Fruit fly (Drosophila melanogaster): Measurements from ENCODE around the gene Nfs1.

Gene Nfs1

DNA sequence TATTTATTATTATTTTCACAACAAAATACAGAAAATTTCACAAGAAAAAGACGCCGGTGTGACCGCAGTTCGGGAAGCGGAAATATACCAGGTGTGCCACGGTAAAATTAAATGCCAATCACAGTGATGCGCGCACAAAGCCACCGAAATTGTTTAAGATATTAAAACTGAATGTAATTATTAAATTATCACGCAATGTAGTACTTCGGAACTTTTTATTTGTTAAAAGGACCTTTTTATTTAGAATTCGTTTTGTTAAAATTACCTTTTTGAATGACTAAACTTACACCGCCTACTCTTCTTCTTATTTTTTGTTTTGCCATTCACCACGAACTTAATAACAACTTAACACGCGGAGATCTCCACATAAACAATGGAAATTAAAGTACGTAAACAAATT, 11.5 kb upstream of the Nfs1 start, which contains the start of the genes CG6686 and CG34163 (continued):
- TF ChIP-seq insv (GFP tag; optimal IDR thresholded peaks at IDR 0.05) (peak in 1 of 2 experiments; percentile 3), CG11723 (GFP tag; optimal IDR thresholded peaks at IDR 0.05) (no peak), so (GFP tag; IDR thresholded peaks at IDR 0.05) (no peak), CG2712 (tag; optimal IDR thresholded peaks at IDR 0.05) (peak; percentile 65), abd-A (tag; optimal IDR thresholded peaks at IDR 0.05) (no peak), CG13775 (GFP tag; optimal IDR thresholded peaks at IDR 0.05) (peak; percentile 42), trem (tag; optimal IDR thresholded peaks at IDR 0.05) (peak; percentile 70), Hmr (GFP tag; optimal IDR thresholded peaks at IDR 0.05) (peak; percentile 61), mirr (GFP tag; optimal IDR thresholded peaks at IDR 0.05) (no peak), CG1602 (GFP tag; optimal IDR thresholded peaks at IDR 0.05) (no peak), CG17385 (GFP tag; optimal IDR thresholded peaks at IDR 0.05) (peak; percentile 99), h (optimal IDR thresholded peaks at IDR 0.05) (no peak), CG1233 (GFP tag; optimal IDR thresholded peaks at IDR 0.05) (no peak), CG8281 (tag; optimal IDR thresholded peaks at IDR 0.05) (no peak), crol (GFP tag; IDR thresholded peaks at IDR 0.05) (no peak), MBD-R2 (GFP tag; IDR thresholded peaks at IDR 0.05) (peak; percentile 89), seq (GFP tag; IDR thresholded peaks at IDR 0.05) (no peak), gfzf (GFP tag; optimal IDR thresholded peaks at IDR 0.05) (peak; percentile 83), scrt (GFP tag; optimal IDR thresholded peaks at IDR 0.05) (no peak), CG6654 (GFP tag; optimal IDR thresholded peaks at IDR 0.05) (no peak), CG12236 (GFP tag; optimal IDR thresholded peaks at IDR 0.05) (no peak), salm (tag; optimal IDR thresholded peaks at IDR 0.05) (no peak), wor (GFP tag; IDR thresholded peaks at IDR 0.05) (no peak), Bdp1 (GFP tag; optimal IDR thresholded peaks at IDR 0.05) (no peak), mam (GFP tag; optimal IDR thresholded peaks at IDR 0.05) (peak; percentile 44), Ravus (GFP tag; IDR thresholded peaks at IDR 0.05) (no peak), pnt (GFP tag; optimal IDR thresholded peaks at IDR 0.05) (peak; percentile 11), CG8359 (GFP tag; optimal IDR thresholded peaks at IDR 0.05; ENCODE audit: borderline replicate concordance) (no peak), hbn (GFP tag; IDR thresholded peaks at IDR 0.05; ENCODE audit: partially characterized antibody) (peak; percentile 27; the same call in 1 of the 2 replicates), vvl (GFP tag; IDR thresholded peaks at IDR 0.05) (peak; percentile 40; the same call in 1 of the 2 replicates), Hmx (GFP tag; optimal IDR thresholded peaks at IDR 0.05) (peak; percentile 29), Xbp1 (GFP tag; optimal IDR thresholded peaks at IDR 0.05) (peak; percentile 61), CG6254 (GFP tag; optimal IDR thresholded peaks at IDR 0.05) (peak; percentile 19), CG11093 (GFP tag; IDR thresholded peaks at IDR 0.05) (no peak), CG6689 (GFP tag; IDR thresholded peaks at IDR 0.05) (0 out of 2 replicates have a peak, but pooled peaks have one; percentile 27), CG15601 (tag; optimal IDR thresholded peaks at IDR 0.05) (peak; percentile 27), chif (GFP tag; optimal IDR thresholded peaks at IDR 0.05) (peak; percentile 31 to 37), CG17186 (GFP tag; optimal IDR thresholded peaks at IDR 0.05) (peak; percentile 88), CG9797 (GFP tag; optimal IDR thresholded peaks at IDR 0.05) (peak; percentile 74), CG7357 (GFP tag; IDR thresholded peaks at IDR 0.05) (no peak), Antp (GFP tag; optimal IDR thresholded peaks at IDR 0.05) (peak; percentile 10), CG17912 (GFP tag; optimal IDR thresholded peaks at IDR 0.05) (no peak), CG4424 (GFP tag; optimal IDR thresholded peaks at IDR 0.05) (peak; percentile 25), CG6683 (GFP tag; optimal IDR thresholded peaks at IDR 0.05) (no peak), CG6791 (GFP tag; IDR thresholded peaks at IDR 0.05; ENCODE audit: partially characterized antibody) (no peak), CG3407 (GFP tag; optimal IDR thresholded peaks at IDR 0.05) (no peak), cad (GFP tag; optimal IDR thresholded peaks at IDR 0.05) (no peak), Optix (GFP tag; IDR thresholded peaks at IDR 0.05) (no peak), CG13424 (tag; optimal IDR thresholded peaks at IDR 0.05) (peak; percentile 23), ftz-f1 (GFP tag; optimal IDR thresholded peaks at IDR 0.05) (peak; percentile 17), usp (GFP tag; optimal IDR thresholded peaks at IDR 0.05) (no peak), hth (optimal IDR thresholded peaks at IDR 0.05) (no peak)

Measured in whole organism, embryonic.